Worm (Caenorhabditis elegans): Measurements from ENCODE around the gene F49E8.7.
"Not testable (repeated sequence)": the region's sequence is repeated elsewhere in the genome, so short reads cannot be mapped to it uniquely, and the experiment has no call there.

The F49E8.7 gene

ce11 chrIV:7556265-7556866 lies at the start of gene F49E8.7, which contains the start of the genes F49E8.8 and nprl-2:
Gene F49E8.7 (minus strand): TSS chrIV:7556365.
Gene F49E8.8 (plus strand): TSS chrIV:7556637.
Gene nprl-2 (plus strand): TSS chrIV:7556816.
- no peak for TF ChIP-seq unc-62 (GFP tag; optimal IDR thresholded peaks at IDR 0.05)

- no peak for TF ChIP-seq unc-62 (GFP tag; optimal IDR thresholded peaks at IDR 0.05)
Measured at ce11 chrIV:7605413-7605812, 49.2 kb upstream of the F49E8.7 start.

ce11 chrIV:7588631-7589030 lies 32.5 kb upstream of the F49E8.7 start, which contains the start of gene cla-1:
Gene cla-1 (plus strand): TSS chrIV:7588931.
- TF ChIP-seq unc-62 (GFP tag; optimal IDR thresholded peaks at IDR 0.05): no peak

ce11 chrIV:7586972-7587371 lies 30.8 kb upstream of the F49E8.7 start:
- TF ChIP-seq unc-62 (GFP tag; optimal IDR thresholded peaks at IDR 0.05): no peak

- no peak for TF ChIP-seq unc-62 (GFP tag; optimal IDR thresholded peaks at IDR 0.05)
Measured at ce11 chrIV:7585273-7585882, 29.2 kb upstream of the F49E8.7 start.

ce11 chrIV:7580062-7580614 lies 24.0 kb upstream of the F49E8.7 start, which contains the start of the genes cec-5 and nol-10:
Gene cec-5 (minus strand): TSS chrIV:7580112.
Gene nol-10 (plus strand): TSS chrIV:7580597.
- no peak for TF ChIP-seq unc-62 (GFP tag; optimal IDR thresholded peaks at IDR 0.05)

ce11 chrIV:7578281-7578680 lies 22.1 kb upstream of the F49E8.7 start, which contains the start of gene F32E10.5:
Gene F32E10.5 (minus strand): TSS chrIV:7578381.
- TF ChIP-seq unc-62 (GFP tag; optimal IDR thresholded peaks at IDR 0.05): no peak

ce11 chrIV:7575147-7575768 lies 19.1 kb upstream of the F49E8.7 start, which contains the start of gene cec-4:
Gene cec-4 (plus strand): TSS chrIV:7575718.
- TF ChIP-seq unc-62 (GFP tag; optimal IDR thresholded peaks at IDR 0.05): no peak

- no peak for TF ChIP-seq unc-62 (GFP tag; optimal IDR thresholded peaks at IDR 0.05)
Measured at ce11 chrIV:7573944-7574343, 17.8 kb upstream of the F49E8.7 start.

ce11 chrIV:7568593-7568992 lies 12.4 kb upstream of the F49E8.7 start, which contains the start of gene clec-180:
Gene clec-180 (plus strand): TSS chrIV:7568893.
- TF ChIP-seq unc-62 (GFP tag; optimal IDR thresholded peaks at IDR 0.05): no peak

ce11 chrIV:7567557-7568010 lies 11.4 kb upstream of the F49E8.7 start, which contains the start of gene F32E10.8:
Gene F32E10.8 (plus strand): TSS chrIV:7567607.
- TF ChIP-seq unc-62 (GFP tag; optimal IDR thresholded peaks at IDR 0.05): no peak

- TF ChIP-seq unc-62 (GFP tag; optimal IDR thresholded peaks at IDR 0.05): not testable (repeated sequence)
Measured at ce11 chrIV:7563850-7564249, 7.7 kb upstream of the F49E8.7 start, which contains the start of gene F32E10.9. Gene F32E10.9 (minus strand): TSS chrIV:7563950.

ce11 chrIV:7561614-7562142 lies 5.5 kb upstream of the F49E8.7 start, which contains the start of gene ima-3:
Gene ima-3 (minus strand): TSS chrIV:7561664.
- no peak for TF ChIP-seq unc-62 (GFP tag; optimal IDR thresholded peaks at IDR 0.05)

ce11 chrIV:7559237-7559636 lies 3.1 kb upstream of the F49E8.7 start:
- no peak for TF ChIP-seq unc-62 (GFP tag; optimal IDR thresholded peaks at IDR 0.05)

- TF ChIP-seq unc-62 (GFP tag; optimal IDR thresholded peaks at IDR 0.05): no peak
Measured at ce11 chrIV:7558653-7559052, 2.5 kb upstream of the F49E8.7 start.

- TF ChIP-seq unc-62 (GFP tag; optimal IDR thresholded peaks at IDR 0.05): no peak
Measured at ce11 chrIV:7554351-7554750, 1.8 kb downstream of the F49E8.7 start, which contains the start of gene F49E8.6. Gene F49E8.6 (minus strand): TSS chrIV:7554667.

Measured in whole organism, dauer.